Fruit fly (Drosophila melanogaster) whole organism, embryonic: ENCODE results near the gene CG10195.

Experiments used
- CG10147 ChIP-seq: fragments of 200-800 bp; sonication (Bioruptor generic); optimal IDR thresholded peaks from 2 replicates; lab custom pipeline; 2019; ENCODE audit warnings: missing biosample characterization, mild to moderate bottlenecking, missing genetic modification characterization, moderate library complexity
- CG12236 ChIP-seq: fragments of 200-800 bp; sonication (Bioruptor generic); optimal IDR thresholded peaks from 2 replicates; lab custom pipeline; 2016; ENCODE audit warnings: missing biosample characterization, missing genetic modification characterization
- CG14710 ChIP-seq: fragments of 200-800 bp; sonication (Bioruptor generic); optimal IDR thresholded peaks from 3 replicates; lab custom pipeline; 2019; ENCODE audit warnings: missing biosample characterization, mild to moderate bottlenecking, missing genetic modification characterization, moderate library complexity
- CG14965 ChIP-seq: fragments of 200-800 bp; sonication (Bioruptor generic); optimal IDR thresholded peaks from 2 replicates; lab custom pipeline; 2016; ENCODE audit warnings: missing biosample characterization, missing genetic modification characterization, borderline replicate concordance
- CG1602 ChIP-seq: fragments of 200-800 bp; sonication (Bioruptor generic); optimal IDR thresholded peaks from 3 replicates; lab custom pipeline; 2016; ENCODE audit warnings: missing biosample characterization, missing genetic modification characterization
- CG17361 ChIP-seq: fragments of 200-800 bp; sonication (Bioruptor generic); IDR thresholded peaks from 3 replicates; pipeline ENCODE4 v1.3.6; 2022; ENCODE audit warnings: missing biosample characterization, missing genetic modification characterization
- CG17385 ChIP-seq: fragments of 200-800 bp; sonication (Bioruptor generic); optimal IDR thresholded peaks from 3 replicates; lab custom pipeline; 2018; ENCODE audit warnings: missing biosample characterization, mild to moderate bottlenecking, missing genetic modification characterization
- CG17568 ChIP-seq: fragments of 200-800 bp; sonication (Bioruptor generic); optimal IDR thresholded peaks from 2 replicates; lab custom pipeline; 2018; ENCODE audit warnings: missing biosample characterization, mild to moderate bottlenecking, missing genetic modification characterization, moderate library complexity
- CG2129 ChIP-seq: fragments of 200-800 bp; sonication (Bioruptor generic); IDR thresholded peaks from 2 replicates; pipeline ENCODE4 v1.3.6; 2022; ENCODE audit warnings: missing biosample characterization, missing genetic modification characterization; ENCODE audit not compliant: partially characterized antibody
- CG30403 ChIP-seq: fragments of 200-800 bp; sonication (Bioruptor generic); optimal IDR thresholded peaks from 3 replicates; lab custom pipeline; 2016; ENCODE audit warnings: missing biosample characterization, missing genetic modification characterization
- CG3281 ChIP-seq: fragments of 200-800 bp; sonication (Bioruptor generic); optimal IDR thresholded peaks from 3 replicates; lab custom pipeline; 2017; ENCODE audit warnings: missing biosample characterization, mild to moderate bottlenecking, missing genetic modification characterization
- CG3407 ChIP-seq: fragments of 200-800 bp; sonication (Bioruptor generic); optimal IDR thresholded peaks from 2 replicates; lab custom pipeline; 2018; ENCODE audit warnings: missing biosample characterization, mild to moderate bottlenecking, missing genetic modification characterization
- CG34224 ChIP-seq: fragments of 200-800 bp; sonication (Bioruptor generic); IDR thresholded peaks from 3 replicates; pipeline ENCODE4 v1.3.6; 2022; ENCODE audit warnings: missing biosample characterization, missing genetic modification characterization; ENCODE audit not compliant: partially characterized antibody
- CG3726 ChIP-seq: fragments of 200-800 bp; sonication (Bioruptor generic); IDR thresholded peaks from 3 replicates; pipeline ENCODE4, ENCODE4 v1.3.6; 2022; ENCODE audit warnings: missing biosample characterization, missing genetic modification characterization
- CG4360 ChIP-seq: fragments of 200-800 bp; sonication (Bioruptor generic); IDR thresholded peaks from 2 replicates; pipeline ENCODE4 v1.3.6; 2022; ENCODE audit warnings: missing biosample characterization, missing genetic modification characterization
- CG5180 ChIP-seq: fragments of 200-800 bp; sonication (Bioruptor generic); optimal IDR thresholded peaks from 3 replicates; lab custom pipeline; 2017; ENCODE audit warnings: missing biosample characterization, missing genetic modification characterization, mild to moderate bottlenecking, moderate library complexity, missing genetic modification reagents
- CG6854 ChIP-seq: fragments of 200-800 bp; sonication (Bioruptor generic); optimal IDR thresholded peaks from 3 replicates; lab custom pipeline; 2017; ENCODE audit warnings: missing biosample characterization, mild to moderate bottlenecking, missing genetic modification characterization
- CG7839 ChIP-seq: fragments of 200-800 bp; sonication (Bioruptor generic); optimal IDR thresholded peaks from 3 replicates; lab custom pipeline; 2018; ENCODE audit warnings: missing biosample characterization, mild to moderate bottlenecking, missing genetic modification characterization, moderate library complexity
- CG8388 ChIP-seq: fragments of 200-800 bp; sonication (Bioruptor generic); optimal IDR thresholded peaks from 2 replicates; lab custom pipeline; 2019; ENCODE audit warnings: missing biosample characterization, mild to moderate bottlenecking, missing genetic modification characterization, moderate library complexity
- CG8478 ChIP-seq: fragments of >200 bp; optimal IDR thresholded peaks from 2 replicates; lab custom pipeline; 2018
- CG8944 ChIP-seq: fragments of 200-800 bp; sonication (Bioruptor generic); optimal IDR thresholded peaks from 3 replicates; lab custom pipeline; 2016; ENCODE audit warnings: missing biosample characterization, missing genetic modification characterization
- CG9932 ChIP-seq: fragments of 200-800 bp; sonication (Bioruptor generic); IDR thresholded peaks from 2 replicates; pipeline ENCODE4 v1.3.6; 2022; ENCODE audit warnings: missing biosample characterization, missing genetic modification characterization
- Camta ChIP-seq: fragments of 200-800 bp; sonication (Bioruptor generic); optimal IDR thresholded peaks from 2 replicates; lab custom pipeline; 2016; ENCODE audit warnings: missing biosample characterization, missing genetic modification characterization
- Chrac-16 ChIP-seq: fragments of 200-800 bp; sonication (Bioruptor generic); optimal IDR thresholded peaks from 3 replicates; lab custom pipeline; 2016; ENCODE audit warnings: missing biosample characterization, missing genetic modification characterization
- Drgx ChIP-seq: fragments of 200-800 bp; sonication (Bioruptor generic); IDR thresholded peaks from 2 replicates; pipeline ENCODE4 v1.3.6; 2022; ENCODE audit warnings: missing biosample characterization, missing genetic modification characterization
- E2f2 ChIP-seq: fragments of 200-800 bp; sonication (Bioruptor generic); IDR thresholded peaks from 2 replicates; pipeline ENCODE4 v1.3.6; 2022; ENCODE audit warnings: missing biosample characterization, missing genetic modification characterization
- Fer3 ChIP-seq: fragments of 200-800 bp; sonication (Bioruptor generic); optimal IDR thresholded peaks from 2 replicates; lab custom pipeline; 2018; ENCODE audit warnings: missing biosample characterization, mild to moderate bottlenecking, missing genetic modification characterization, moderate library complexity
- Gug ChIP-seq: fragments of 200-800 bp; sonication (Bioruptor generic); IDR thresholded peaks from 4 replicates; pipeline ENCODE4 v1.3.6; 2022; ENCODE audit warnings: missing biosample characterization, missing genetic modification characterization
- Lpt ChIP-seq: fragments of >200 bp; optimal IDR thresholded peaks from 2 replicates; lab custom pipeline; 2018; ENCODE audit warnings: missing biosample characterization, missing genetic modification characterization
- Nf-YB ChIP-seq: fragments of 200-800 bp; sonication (Bioruptor generic); optimal IDR thresholded peaks from 3 replicates; lab custom pipeline; 2019; ENCODE audit warnings: missing biosample characterization, mild to moderate bottlenecking, missing genetic modification characterization, moderate library complexity
- Nf-YC ChIP-seq: fragments of 200-800 bp; optimal IDR thresholded peaks from 3 replicates; lab custom pipeline; 2019; ENCODE audit warnings: missing biosample characterization, mild to moderate bottlenecking, missing genetic modification characterization, moderate library complexity
- Oaz ChIP-seq: fragments of 200-800 bp; sonication (Bioruptor generic); IDR thresholded peaks from 2 replicates; pipeline ENCODE4 v1.3.6; 2022; ENCODE audit warnings: missing biosample characterization, missing genetic modification characterization
- Optix ChIP-seq: fragments of 200-800 bp; sonication (Bioruptor generic); IDR thresholded peaks from 3 replicates; pipeline ENCODE4 v1.3.6; 2022; ENCODE audit warnings: missing biosample characterization, missing genetic modification characterization
- Ptx1 ChIP-seq: fragments of 200-800 bp; sonication (Bioruptor generic); IDR thresholded peaks from 2 replicates; pipeline ENCODE4 v1.3.6; 2022; ENCODE audit warnings: missing biosample characterization, missing genetic modification characterization
- abd-A ChIP-seq: fragments of 200-800 bp; sonication (Bioruptor generic); optimal IDR thresholded peaks from 3 replicates; lab custom pipeline; 2019; ENCODE audit warnings: missing biosample characterization, mild to moderate bottlenecking, missing genetic modification characterization, moderate library complexity
- ash1 ChIP-seq: fragments of 200-800 bp; sonication (Bioruptor generic); optimal IDR thresholded peaks from 2 replicates; lab custom pipeline; 2018; ENCODE audit warnings: missing biosample characterization, mild to moderate bottlenecking, missing genetic modification characterization
- az2 ChIP-seq: fragments of 200-800 bp; sonication (Bioruptor generic); optimal IDR thresholded peaks from 3 replicates; lab custom pipeline; 2016; ENCODE audit warnings: missing biosample characterization, missing genetic modification characterization
- bbx ChIP-seq: fragments of 200-800 bp; sonication (Bioruptor generic); IDR thresholded peaks from 2 replicates; pipeline ENCODE4 v1.3.6; 2022; ENCODE audit warnings: missing biosample characterization, missing genetic modification characterization; ENCODE audit not compliant: partially characterized antibody
- chinmo ChIP-seq: fragments of 200-800 bp; sonication (Bioruptor generic); IDR thresholded peaks from 4 replicates; pipeline ENCODE4 v1.3.6; 2022; ENCODE audit warnings: missing biosample characterization, missing genetic modification characterization; ENCODE audit not compliant: partially characterized antibody
- dati ChIP-seq: fragments of 200-800 bp; sonication (Bioruptor generic); IDR thresholded peaks from 2 replicates; pipeline ENCODE4 v1.3.6; 2022; ENCODE audit warnings: missing biosample characterization, missing genetic modification characterization
- dpn ChIP-seq, 2 experiments: fragments of 200-800 bp; sonication (Bioruptor generic); optimal IDR thresholded peaks; 3 replicates each; lab custom pipeline; 2016; ENCODE audit warnings: missing biosample characterization in 2 of 2, missing genetic modification characterization in 2 of 2
- eyg ChIP-seq: fragments of 200-800 bp; sonication (Bioruptor generic); optimal IDR thresholded peaks from 3 replicates; lab custom pipeline; 2016; ENCODE audit warnings: missing biosample characterization, missing genetic modification characterization
- gcm ChIP-seq: fragments of 200-800 bp; sonication (Bioruptor generic); optimal IDR thresholded peaks from 2 replicates; lab custom pipeline; 2019; ENCODE audit warnings: missing biosample characterization, mild to moderate bottlenecking, missing genetic modification characterization, moderate library complexity
- gem ChIP-seq: fragments of 200-800 bp; sonication (Bioruptor generic); optimal IDR thresholded peaks from 2 replicates; lab custom pipeline; 2019; ENCODE audit warnings: missing biosample characterization, mild to moderate bottlenecking, missing genetic modification characterization, moderate library complexity
- kah ChIP-seq: fragments of 200-800 bp; sonication (Bioruptor generic); optimal IDR thresholded peaks from 2 replicates; lab custom pipeline; 2018; ENCODE audit warnings: missing biosample characterization, mild to moderate bottlenecking, missing genetic modification characterization
- nau ChIP-seq: fragments of 200-800 bp; sonication (Bioruptor generic); optimal IDR thresholded peaks from 3 replicates; lab custom pipeline; 2017; ENCODE audit warnings: missing biosample characterization, mild to moderate bottlenecking, missing genetic modification characterization, missing genetic modification reagents
- pfk ChIP-seq: fragments of 200-800 bp; sonication (Bioruptor generic); optimal IDR thresholded peaks from 2 replicates; lab custom pipeline; 2018; ENCODE audit warnings: missing biosample characterization, mild to moderate bottlenecking, missing genetic modification characterization, moderate library complexity
- sc ChIP-seq, 3 experiments: fragments of >200 bp in 2 of 3; fragments of 200-800 bp in 1 of 3; sonication (Bioruptor generic) in 1 of 3; optimal IDR thresholded peaks; 2 replicates in 2 of 3; 3 replicates in 1 of 3; lab custom pipeline; 2017; ENCODE audit warnings: mild to moderate bottlenecking in 1 of 3, missing biosample characterization in 1 of 3, missing genetic modification characterization in 1 of 3, missing genetic modification reagents in 1 of 3
- schlank ChIP-seq: fragments of 200-800 bp; sonication (Bioruptor generic); optimal IDR thresholded peaks from 2 replicates; lab custom pipeline; 2018; ENCODE audit warnings: missing biosample characterization, mild to moderate bottlenecking, missing genetic modification characterization
- sens-2 ChIP-seq: fragments of 200-800 bp; sonication (Bioruptor generic); IDR thresholded peaks from 2 replicates; pipeline ENCODE4 v1.3.6; 2022; ENCODE audit warnings: missing biosample characterization, missing genetic modification characterization
- tna ChIP-seq: fragments of 200-800 bp; sonication (Bioruptor generic); IDR thresholded peaks from 2 replicates; pipeline ENCODE4 v1.3.6; 2022; ENCODE audit warnings: missing biosample characterization, missing genetic modification characterization; ENCODE audit not compliant: partially characterized antibody
- tx ChIP-seq: fragments of 200-800 bp; sonication (Bioruptor generic); optimal IDR thresholded peaks from 2 replicates; lab custom pipeline; 2016; ENCODE audit warnings: missing biosample characterization, missing genetic modification characterization

CG10195 gene

dm6 chr2L:19463405-19463804 is 21.1 kb downstream of the CG10195 start (continued):
- TF ChIP-seq Oaz (GFP tag; lab: Robert Waterston, UW) (no peak), CG2129 (GFP tag; lab: Robert Waterston, UW) (no peak), CG1602 (GFP tag; lab: Kevin White, UChicago) (no peak), Camta (no peak), Chrac-16 (no peak), gem (tag; lab: Kevin White, UChicago) (peak; percentile 56), gcm (GFP tag; lab: Kevin White, UChicago) (no peak), CG30403 (GFP tag; lab: Kevin White, UChicago) (peak; percentile 12), CG10147 (GFP tag; lab: Kevin White, UChicago) (no peak), az2 (GFP tag; lab: Kevin White, UChicago) (peak; percentile 0), sens-2 (GFP tag; lab: Robert Waterston, UW) (no peak), CG12236 (no peak), CG3726 (GFP tag; lab: Robert Waterston, UW) (no peak), CG17385 (GFP tag; lab: Kevin White, UChicago) (peak; percentile 1), CG7839 (peak; percentile 23), ash1 (GFP tag; lab: Kevin White, UChicago) (no peak), pfk (no peak), eyg (GFP tag; lab: Kevin White, UChicago) (no peak), Lpt (GFP tag; lab: Kevin White, UChicago) (no peak), dati (GFP tag; lab: Robert Waterston, UW) (no peak), CG14710 (tag; lab: Kevin White, UChicago) (peak; percentile 8), nau (GFP tag; lab: Kevin White, UChicago) (no peak), CG5180 (no peak), bbx (no peak), dpn (GFP tag; optimal IDR thresholded peaks at IDR 0.05; lab: Kevin White, UChicago) (no peak), CG17568 (GFP tag; lab: Kevin White, UChicago) (no peak), Optix (GFP tag; lab: Robert Waterston, UW) (no peak), CG6854 (GFP tag; lab: Kevin White, UChicago) (no peak), E2f2 (GFP tag; lab: Robert Waterston, UW) (no peak), tna (GFP tag; lab: Robert Waterston, UW) (no peak), sc (optimal IDR thresholded peaks at IDR 0.05; lab: Kevin White, UChicago) (no peak), sc (GFP tag; optimal IDR thresholded peaks at IDR 0.05; lab: Kevin White, UChicago) (peak; percentile 2), tx (GFP tag; lab: Kevin White, UChicago) (no peak), CG8388 (GFP tag; lab: Kevin White, UChicago) (no peak), CG3407 (no peak), Fer3 (tag; lab: Kevin White, UChicago) (no peak), Ptx1 (no peak), CG17361 (GFP tag; lab: Robert Waterston, UW) (peak; percentile 73)

dm6 chr2L:19462898-19463297 is 21.6 kb downstream of the CG10195 start:
- TF ChIP-seq CG34224 (no peak), CG3281 (GFP tag; lab: Kevin White, UChicago) (no peak), chinmo (GFP tag; lab: Robert Waterston, UW) (0 out of 4 replicates have a peak, but pooled peaks have one; percentile 34), Nf-YB (GFP tag; lab: Kevin White, UChicago) (peak; percentile 84), CG8944 (no peak), CG2129 (GFP tag; lab: Robert Waterston, UW) (no peak), Nf-YC (tag; lab: Kevin White, UChicago) (peak; percentile 93), abd-A (tag; lab: Kevin White, UChicago) (peak; percentile 73), CG8478 (lab: Kevin White, UChicago) (peak; percentile 45), Drgx (GFP tag; lab: Robert Waterston, UW) (0 out of 2 replicates have a peak, but pooled peaks have one; percentile 5), schlank (tag; lab: Kevin White, UChicago) (no peak), Gug (GFP tag; lab: Robert Waterston, UW) (no peak), CG4360 (GFP tag; lab: Robert Waterston, UW) (peak; percentile 13; the same call in 1 of the 2 replicates), CG14965 (GFP tag; lab: Kevin White, UChicago) (no peak), CG9932 (GFP tag; lab: Robert Waterston, UW) (0 out of 2 replicates have a peak, but pooled peaks have one; percentile 31), kah (GFP tag; lab: Kevin White, UChicago) (no peak)
